Fruit fly (Drosophila melanogaster) whole organism, embryonic: ENCODE results near the gene CG13609.

Experiments
- CG10209 ChIP-seq: fragments of 200-800 bp; sonication (Bioruptor generic); optimal IDR thresholded peaks from 3 replicates; lab custom pipeline; 2017; ENCODE audit warnings: missing biosample characterization, mild to moderate bottlenecking, missing genetic modification characterization, missing genetic modification reagents
- CG12219 ChIP-seq: fragments of 200-800 bp; sonication (Bioruptor generic); optimal IDR thresholded peaks from 3 replicates; lab custom pipeline; 2018; ENCODE audit warnings: missing biosample characterization, mild to moderate bottlenecking, missing genetic modification characterization
- CG15073 ChIP-seq: fragments of 200-800 bp; sonication (Bioruptor generic); optimal IDR thresholded peaks from 2 replicates; lab custom pipeline; 2016; ENCODE audit warnings: missing biosample characterization, missing genetic modification characterization
- CG15696 ChIP-seq: fragments of 200-800 bp; sonication (Bioruptor generic); optimal IDR thresholded peaks from 2 replicates; lab custom pipeline; 2019; ENCODE audit warnings: missing biosample characterization, mild to moderate bottlenecking, missing genetic modification characterization, moderate library complexity
- CG16815 ChIP-seq: fragments of 200-800 bp; sonication (Bioruptor generic); optimal IDR thresholded peaks from 3 replicates; lab custom pipeline; 2017; ENCODE audit warnings: missing biosample characterization, mild to moderate bottlenecking, missing genetic modification characterization
- CG16863 ChIP-seq: fragments of 200-800 bp; sonication (Bioruptor generic); optimal IDR thresholded peaks from 3 replicates; lab custom pipeline; 2016; ENCODE audit warnings: missing biosample characterization, missing genetic modification characterization
- CG17186 ChIP-seq: fragments of 200-800 bp; sonication (Bioruptor generic); optimal IDR thresholded peaks from 3 replicates; lab custom pipeline; 2017; ENCODE audit warnings: missing biosample characterization, missing genetic modification reagents, missing genetic modification characterization
- CG17385 ChIP-seq: fragments of 200-800 bp; sonication (Bioruptor generic); optimal IDR thresholded peaks from 3 replicates; lab custom pipeline; 2018; ENCODE audit warnings: missing biosample characterization, mild to moderate bottlenecking, missing genetic modification characterization
- CG17829 ChIP-seq: fragments of 200-800 bp; optimal IDR thresholded peaks from 2 replicates; lab custom pipeline; 2019; ENCODE audit warnings: missing biosample characterization, mild to moderate bottlenecking, missing genetic modification characterization, moderate library complexity
- CG18619 ChIP-seq: fragments of 200-800 bp; sonication (Bioruptor generic); optimal IDR thresholded peaks from 3 replicates; lab custom pipeline; 2017; ENCODE audit warnings: missing biosample characterization, mild to moderate bottlenecking, missing genetic modification characterization
- CG2116 ChIP-seq: fragments of 200-800 bp; sonication (Bioruptor generic); optimal IDR thresholded peaks from 3 replicates; lab custom pipeline; 2018; ENCODE audit warnings: missing biosample characterization, mild to moderate bottlenecking, missing genetic modification characterization
- CG2120 ChIP-seq: fragments of 200-800 bp; sonication (Bioruptor generic); optimal IDR thresholded peaks from 3 replicates; lab custom pipeline; 2016; ENCODE audit warnings: missing biosample characterization, missing genetic modification characterization
- CG31224 ChIP-seq: fragments of 200-800 bp; sonication (Bioruptor generic); IDR thresholded peaks from 2 replicates; pipeline ENCODE4 v1.3.6; 2022; ENCODE audit warnings: missing biosample characterization, missing genetic modification characterization
- CG32767 ChIP-seq: fragments of 200-800 bp; sonication (Bioruptor generic); IDR thresholded peaks from 2 replicates; pipeline ENCODE4 v1.3.6; 2022; ENCODE audit warnings: missing biosample characterization, missing genetic modification characterization
- CG34422 ChIP-seq: fragments of 200-800 bp; sonication (Bioruptor generic); IDR thresholded peaks from 3 replicates; pipeline ENCODE4 v1.3.6; 2022; ENCODE audit warnings: missing biosample characterization, missing genetic modification characterization
- CG3838 ChIP-seq: fragments of 200-800 bp; sonication (Bioruptor generic); optimal IDR thresholded peaks from 3 replicates; lab custom pipeline; 2016; ENCODE audit warnings: missing biosample characterization, missing genetic modification characterization
- CG4328 ChIP-seq: fragments of 200-800 bp; sonication (Bioruptor generic); optimal IDR thresholded peaks from 3 replicates; lab custom pipeline; 2017; ENCODE audit warnings: missing biosample characterization, missing genetic modification reagents, missing genetic modification characterization
- CG6689 ChIP-seq: fragments of 200-800 bp; sonication (Bioruptor generic); IDR thresholded peaks from 2 replicates; pipeline ENCODE4 v1.3.6; 2022; ENCODE audit warnings: missing biosample characterization, missing genetic modification characterization
- CG7745 ChIP-seq: fragments of 200-800 bp; sonication (Bioruptor generic); optimal IDR thresholded peaks from 2 replicates; lab custom pipeline; 2018; ENCODE audit warnings: missing biosample characterization, mild to moderate bottlenecking, missing genetic modification characterization, moderate library complexity
- CG8478 ChIP-seq: fragments of >200 bp; optimal IDR thresholded peaks from 2 replicates; lab custom pipeline; 2018
- CHES-1-like ChIP-seq: fragments of 200-800 bp; sonication (Bioruptor generic); optimal IDR thresholded peaks from 2 replicates; lab custom pipeline; 2016; ENCODE audit warnings: missing biosample characterization, missing genetic modification characterization
- D19A ChIP-seq: fragments of 200-800 bp; optimal IDR thresholded peaks from 3 replicates; lab custom pipeline; 2019; ENCODE audit warnings: missing biosample characterization, mild to moderate bottlenecking, missing genetic modification characterization, moderate library complexity
- Dbx ChIP-seq: fragments of 200-800 bp; sonication (Bioruptor generic); IDR thresholded peaks from 3 replicates; pipeline ENCODE4 v1.3.6; 2022; ENCODE audit warnings: missing biosample characterization, missing genetic modification characterization
- Deaf1 ChIP-seq: fragments of 200-800 bp; optimal IDR thresholded peaks from 3 replicates; lab custom pipeline; 2019; ENCODE audit warnings: missing biosample characterization, mild to moderate bottlenecking, missing genetic modification characterization, moderate library complexity
- Dip2 ChIP-seq: fragments of 200-800 bp; sonication (Bioruptor generic); IDR thresholded peaks from 2 replicates; pipeline ENCODE4 v1.3.6; 2022; ENCODE audit warnings: missing biosample characterization, missing genetic modification characterization
- Dip3 ChIP-seq: fragments of 200-800 bp; sonication (Bioruptor generic); optimal IDR thresholded peaks from 3 replicates; lab custom pipeline; 2016; ENCODE audit warnings: missing biosample characterization, missing genetic modification characterization
- Doc2 ChIP-seq: fragments of 200-800 bp; sonication (Bioruptor generic); IDR thresholded peaks from 2 replicates; pipeline ENCODE4 v1.3.6; 2022; ENCODE audit warnings: missing biosample characterization, missing genetic modification characterization
- Doc3 ChIP-seq: fragments of 200-800 bp; sonication (Bioruptor generic); IDR thresholded peaks from 3 replicates; pipeline ENCODE4 v1.3.6; 2022; ENCODE audit warnings: missing biosample characterization, missing genetic modification characterization; ENCODE audit not compliant: partially characterized antibody
- E2f1 ChIP-seq: fragments of 200-800 bp; sonication (Bioruptor generic); IDR thresholded peaks from 2 replicates; pipeline ENCODE4 v1.3.6; 2022; ENCODE audit warnings: missing biosample characterization, missing genetic modification characterization
- Eip74EF ChIP-seq, 2 experiments: fragments of 200-800 bp in 1 of 2; fragments of >200 bp in 1 of 2; sonication (Bioruptor generic) in 1 of 2; optimal IDR thresholded peaks; 2 replicates each; lab custom pipeline; 2017 to 2019; ENCODE audit warnings: missing biosample characterization in 2 of 2, missing genetic modification characterization in 2 of 2, mild to moderate bottlenecking in 1 of 2, moderate library complexity in 1 of 2
- HLH4C ChIP-seq: fragments of 200-800 bp; sonication (Bioruptor generic); IDR thresholded peaks from 3 replicates; pipeline ENCODE4 v1.3.6; 2022; ENCODE audit warnings: missing biosample characterization, missing genetic modification characterization; ENCODE audit not compliant: partially characterized antibody
- HLHmδ ChIP-seq: fragments of 200-800 bp; sonication (Bioruptor generic); optimal IDR thresholded peaks from 2 replicates; lab custom pipeline; 2018; ENCODE audit warnings: missing biosample characterization, mild to moderate bottlenecking, missing genetic modification characterization, moderate library complexity
- MESR4 ChIP-seq: fragments of 200-800 bp; sonication (Bioruptor generic); optimal IDR thresholded peaks from 2 replicates; lab custom pipeline; 2018; ENCODE audit warnings: missing biosample characterization, mild to moderate bottlenecking, missing genetic modification characterization, moderate library complexity
- Med ChIP-seq: fragments of 200-800 bp; sonication (Bioruptor generic); peaks from one replicate; lab custom pipeline; 2016; ENCODE audit warnings: missing biosample characterization, missing genetic modification characterization, mild to moderate bottlenecking, inconsistent platforms, moderate library complexity
- NC2α ChIP-seq: fragments of 200-800 bp; sonication (Bioruptor generic); optimal IDR thresholded peaks from 2 replicates; lab custom pipeline; 2016; ENCODE audit warnings: missing biosample characterization, missing genetic modification characterization
- NFAT ChIP-seq: fragments of 200-800 bp; sonication (Bioruptor generic); IDR thresholded peaks from 2 replicates; pipeline ENCODE4 v1.3.6; 2022; ENCODE audit warnings: missing biosample characterization, missing genetic modification characterization
- Ravus ChIP-seq: fragments of 200-800 bp; sonication (Bioruptor generic); IDR thresholded peaks from 2 replicates; pipeline ENCODE4 v1.3.6; 2022; ENCODE audit warnings: missing biosample characterization, missing genetic modification characterization
- aop ChIP-seq: fragments of 200-800 bp; sonication (Bioruptor generic); IDR thresholded peaks from 2 replicates; pipeline ENCODE4 v1.3.6; 2022; ENCODE audit warnings: missing biosample characterization, missing genetic modification characterization
- chinmo ChIP-seq: fragments of 200-800 bp; sonication (Bioruptor generic); IDR thresholded peaks from 4 replicates; pipeline ENCODE4 v1.3.6; 2022; ENCODE audit warnings: missing biosample characterization, missing genetic modification characterization; ENCODE audit not compliant: partially characterized antibody
- dati ChIP-seq: fragments of 200-800 bp; sonication (Bioruptor generic); IDR thresholded peaks from 2 replicates; pipeline ENCODE4 v1.3.6; 2022; ENCODE audit warnings: missing biosample characterization, missing genetic modification characterization
- dmrt99B ChIP-seq: fragments of 200-800 bp; sonication (Bioruptor generic); optimal IDR thresholded peaks from 2 replicates; lab custom pipeline; 2018; ENCODE audit warnings: missing biosample characterization, mild to moderate bottlenecking, missing genetic modification characterization, moderate library complexity
- ewg ChIP-seq: fragments of 200-800 bp; sonication (Bioruptor generic); optimal IDR thresholded peaks from 3 replicates; lab custom pipeline; 2017; ENCODE audit warnings: mild to moderate bottlenecking, missing biosample characterization, missing genetic modification reagents, missing genetic modification characterization
- hb ChIP-seq: fragments of 200-800 bp; sonication (Bioruptor generic); IDR thresholded peaks from 3 replicates; pipeline ENCODE4 v1.3.6; 2022; ENCODE audit warnings: missing biosample characterization, missing genetic modification characterization; ENCODE audit not compliant: partially characterized antibody
- hbn ChIP-seq: fragments of 200-800 bp; sonication (Bioruptor generic); IDR thresholded peaks from 2 replicates; pipeline ENCODE4 v1.3.6; 2022; ENCODE audit warnings: missing biosample characterization, missing genetic modification characterization; ENCODE audit not compliant: partially characterized antibody
- jing ChIP-seq: fragments of 200-800 bp; sonication (Bioruptor generic); optimal IDR thresholded peaks from 2 replicates; lab custom pipeline; 2018; ENCODE audit warnings: missing biosample characterization, mild to moderate bottlenecking, missing genetic modification characterization
- salm ChIP-seq: fragments of 200-800 bp; sonication (Bioruptor generic); optimal IDR thresholded peaks from 2 replicates; lab custom pipeline; 2018; ENCODE audit warnings: missing biosample characterization, mild to moderate bottlenecking, missing genetic modification characterization
- slbo ChIP-seq: fragments of 200-800 bp; sonication (Bioruptor generic); IDR thresholded peaks from 2 replicates; pipeline ENCODE4 v1.3.6; 2022; ENCODE audit warnings: missing biosample characterization, missing genetic modification characterization
- tgo ChIP-seq: fragments of 200-800 bp; sonication (Bioruptor generic); IDR thresholded peaks from 3 replicates; pipeline ENCODE4 v1.3.6; 2022; ENCODE audit warnings: missing biosample characterization, missing genetic modification characterization
- tna ChIP-seq: fragments of 200-800 bp; sonication (Bioruptor generic); IDR thresholded peaks from 2 replicates; pipeline ENCODE4 v1.3.6; 2022; ENCODE audit warnings: missing biosample characterization, missing genetic modification characterization; ENCODE audit not compliant: partially characterized antibody
- usp ChIP-seq: fragments of >200 bp; optimal IDR thresholded peaks from 2 replicates; lab custom pipeline; 2017; ENCODE audit warnings: missing biosample characterization, missing genetic modification characterization
- vnd ChIP-seq: fragments of 200-800 bp; sonication (Bioruptor generic); IDR thresholded peaks from 3 replicates; pipeline ENCODE4 v1.3.6; 2022; ENCODE audit warnings: missing biosample characterization, missing genetic modification characterization; ENCODE audit not compliant: partially characterized antibody

The CG13609 gene

DNA sequence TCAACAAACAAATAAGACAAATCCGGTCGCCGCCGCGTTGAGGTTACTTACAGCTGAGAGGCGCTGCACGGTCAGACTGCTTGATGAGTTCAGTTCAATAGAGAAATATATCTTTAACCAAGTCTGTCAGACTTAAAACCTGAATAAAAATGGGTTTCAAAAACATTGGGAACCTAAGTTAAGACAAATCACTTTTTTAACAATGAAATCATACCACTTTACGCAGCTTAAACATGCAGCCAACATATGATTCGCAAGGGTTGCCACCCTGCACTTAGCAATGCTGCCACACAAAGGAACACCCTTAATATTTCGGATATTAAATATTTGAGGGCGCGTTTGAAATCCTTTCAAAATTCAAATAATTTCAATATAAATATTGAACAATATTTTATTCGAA lies 38.2 kb upstream of the CG13609 start, which contains the start of gene CG5515 (continued):
- TF ChIP-seq Dip2 (no peak), dati (no peak), usp (GFP tag; lab: Kevin White, UChicago) (no peak), CG2120 (GFP tag; lab: Kevin White, UChicago) (peak; percentile 91), aop (GFP tag; lab: Robert Waterston, UW) (peak; percentile 21; the same call in 1 of the 2 replicates), Ravus (GFP tag; lab: Robert Waterston, UW) (peak; percentile 4; the same call in 1 of the 2 replicates), Deaf1 (tag; lab: Kevin White, UChicago) (no peak), salm (tag; lab: Kevin White, UChicago) (no peak), hb (GFP tag; lab: Robert Waterston, UW) (peak; percentile 80), E2f1 (GFP tag; lab: Robert Waterston, UW) (peak; percentile 75), NC2α (GFP tag; lab: Kevin White, UChicago) (peak; percentile 49), Doc2 (GFP tag; lab: Robert Waterston, UW) (peak; percentile 75), CG6689 (GFP tag; lab: Robert Waterston, UW) (peak; percentile 79), CG18619 (GFP tag; lab: Kevin White, UChicago) (peak; percentile 65), dmrt99B (tag; lab: Kevin White, UChicago) (no peak), CG34422 (GFP tag; lab: Robert Waterston, UW) (peak; percentile 86), Med (GFP tag; lab: Kevin White, UChicago) (peak; percentile 97), CG7745 (no peak), CG4328 (no peak), CG15073 (GFP tag; lab: Kevin White, UChicago) (no peak), CG17829 (tag; lab: Kevin White, UChicago) (peak; percentile 66), CG8478 (no peak), CG16815 (GFP tag; lab: Kevin White, UChicago) (peak; percentile 69), Doc3 (GFP tag; lab: Robert Waterston, UW) (peak; percentile 58; the same call in 1 of the 3 replicates), CG31224 (GFP tag; lab: Robert Waterston, UW) (peak; percentile 47; the same call in 1 of the 2 replicates), CG17186 (GFP tag; lab: Kevin White, UChicago) (no peak), hbn (GFP tag; lab: Robert Waterston, UW) (peak; percentile 55; the same call in 1 of the 2 replicates), HLHmδ (GFP tag; lab: Kevin White, UChicago) (no peak), Dip3 (GFP tag; lab: Kevin White, UChicago) (peak; percentile 86), slbo (GFP tag; lab: Robert Waterston, UW) (peak; percentile 86), D19A (tag; lab: Kevin White, UChicago) (no peak), chinmo (GFP tag; lab: Robert Waterston, UW) (0 out of 4 replicates have a peak, but pooled peaks have one; percentile 30), CG16863 (GFP tag; lab: Kevin White, UChicago) (peak; percentile 71), CG2116 (peak; percentile 60), ewg (peak; percentile 62), CG12219 (peak; percentile 3), CG17385 (GFP tag; lab: Kevin White, UChicago) (peak; percentile 45), tna (GFP tag; lab: Robert Waterston, UW) (peak; percentile 81), Eip74EF (GFP tag; optimal IDR thresholded peaks at IDR 0.05; lab: Kevin White, UChicago) (no peak), NFAT (GFP tag; lab: Robert Waterston, UW) (peak; percentile 70)

DNA sequence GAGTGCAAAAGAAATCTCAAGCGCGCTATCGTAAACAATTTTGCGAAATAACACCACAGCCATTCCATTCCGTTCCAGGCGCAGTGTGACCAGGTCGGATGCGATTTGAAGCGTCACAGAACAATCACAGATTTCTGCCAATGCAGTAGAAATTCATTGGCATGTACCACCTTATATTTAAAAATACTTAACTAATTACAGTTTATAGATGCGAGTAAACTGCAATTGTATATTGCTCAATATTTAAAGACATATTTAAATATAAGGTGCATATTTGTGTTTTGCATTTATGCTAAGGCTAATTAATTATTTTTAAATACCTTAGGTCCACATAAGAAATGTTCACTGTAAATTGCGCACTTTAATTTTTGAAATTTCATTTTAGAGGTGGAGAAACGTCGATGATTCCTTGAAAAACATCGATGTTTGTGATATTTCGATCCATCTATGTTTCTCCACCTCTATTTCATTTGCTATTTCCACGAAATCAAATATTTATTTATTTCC lies 33.4 kb upstream of the CG13609 start, which contains the start of the genes SMC6 and CG6204:
Gene SMC6 (minus strand): TSS at position 51 of the 507 bp plus-strand sequence.
Gene CG6204 (plus strand): TSS at position 460 of the 507 bp plus-strand sequence.
- TF ChIP-seq jing: peak; percentile 79
- TF ChIP-seq MESR4 (GFP tag; lab: Kevin White, UChicago): no peak
- TF ChIP-seq Dbx (GFP tag; lab: Robert Waterston, UW): peak; percentile 95
- peak; percentile 95 for TF ChIP-seq CG15696 (tag; lab: Kevin White, UChicago)
- TF ChIP-seq CG10209: peak; percentile 92
- peak; percentile 89 for TF ChIP-seq CG32767
- peak; percentile 79 for TF ChIP-seq CHES-1-like (GFP tag; lab: Kevin White, UChicago)
- peak; percentile 71 for TF ChIP-seq CG3838 (GFP tag; lab: Kevin White, UChicago)
- TF ChIP-seq HLH4C (GFP tag; lab: Robert Waterston, UW): no peak
- peak; percentile 95 for TF ChIP-seq tgo (GFP tag; lab: Robert Waterston, UW)
- no peak for TF ChIP-seq vnd (GFP tag; lab: Robert Waterston, UW)
